Worm (Caenorhabditis elegans): ENCODE measurements around the gene rnp-3.

The rnp-3 gene

ce11 chrIV:4176088-4176487 is 2.2 kb downstream of the rnp-3 start, which contains the start of gene dnj-15:
dnj-15 (plus strand) TSS chrIV:4176388.
- no peak for TF ChIP-seq lin-54 (GFP tag; optimal IDR thresholded peaks at IDR 0.05)

DNA sequence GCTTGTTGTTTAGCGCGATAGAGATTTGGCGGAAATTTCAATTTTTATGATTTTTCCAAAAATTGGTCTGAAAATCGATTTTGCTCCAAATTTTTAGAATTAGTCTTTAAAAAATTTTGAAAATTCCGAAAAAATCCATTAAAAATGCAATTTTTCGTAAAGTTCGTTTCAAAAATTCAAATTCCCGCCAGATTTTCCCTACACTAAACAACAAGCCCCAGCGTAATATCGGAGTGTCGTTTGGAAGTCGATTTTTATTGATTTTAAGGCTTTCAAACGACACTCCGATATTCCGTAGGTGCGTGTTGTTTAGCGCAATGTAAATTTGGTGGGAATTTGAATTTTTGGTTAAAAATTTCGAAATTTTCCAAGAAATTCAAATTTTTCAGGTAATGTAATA is 2.8 kb downstream of the rnp-3 start:
- TF ChIP-seq madf-3 (GFP tag; IDR thresholded peaks at IDR 0.05) (no peak), hsf-1 (GFP tag; IDR thresholded peaks at IDR 0.05) (no peak), nhr-90 (tag; optimal IDR thresholded peaks at IDR 0.05) (no peak), repo-1 (tag; optimal IDR thresholded peaks at IDR 0.05) (no peak), C06A6.2 (GFP tag; conservative IDR thresholded peaks at IDR 0.05) (no peak), egl-18 (GFP tag; IDR thresholded peaks at IDR 0.05) (no peak), hmg-20 (GFP tag; IDR thresholded peaks at IDR 0.05) (no peak), him-1 (tag; optimal IDR thresholded peaks at IDR 0.05) (no peak), Y95B8A.8 (GFP tag; IDR thresholded peaks at IDR 0.05) (no peak), lin-40 (tag; optimal IDR thresholded peaks at IDR 0.05) (no peak), lsl-1 (GFP tag; optimal IDR thresholded peaks at IDR 0.05) (peak; percentile 43), akir-1 (GFP tag; optimal IDR thresholded peaks at IDR 0.05) (no peak), Y56A3A.18 (GFP tag; IDR thresholded peaks at IDR 0.05) (no peak), efl-1 (GFP tag; optimal IDR thresholded peaks at IDR 0.05) (peak; percentile 32), B0019.2 (GFP tag; conservative IDR thresholded peaks at IDR 0.05) (no peak), zim-3 (tag; optimal IDR thresholded peaks at IDR 0.05) (no peak), attf-3 (GFP tag; conservative IDR thresholded peaks at IDR 0.05) (peak; percentile 90), D2030.7 (GFP tag; IDR thresholded peaks at IDR 0.05) (peak; percentile 32; the same call in 1 of the 2 replicates), madf-8 (GFP tag; conservative IDR thresholded peaks at IDR 0.05) (no peak), madf-6 (GFP tag; IDR thresholded peaks at IDR 0.05) (peak; percentile 30; the same call in 1 of the 2 replicates), let-526 (GFP tag; IDR thresholded peaks at IDR 0.05) (no peak), B0261.1 (tag; optimal IDR thresholded peaks at IDR 0.05) (no peak), nhr-80 (tag; optimal IDR thresholded peaks at IDR 0.05) (no peak), ama-1 (optimal IDR thresholded peaks at IDR 0.05) (no peak), ama-1 (GFP tag; optimal IDR thresholded peaks at IDR 0.05) (no peak), B0336.3 (GFP tag; IDR thresholded peaks at IDR 0.05) (no peak), athp-1 (tag; optimal IDR thresholded peaks at IDR 0.05) (no peak), ztf-25 (GFP tag; IDR thresholded peaks at IDR 0.05) (no peak), ets-4 (GFP tag; optimal IDR thresholded peaks at IDR 0.05) (no peak), unc-62 (GFP tag; optimal IDR thresholded peaks at IDR 0.05) (no peak), ztf-3 (GFP tag; optimal IDR thresholded peaks at IDR 0.05) (no peak), let-607 (tag; optimal IDR thresholded peaks at IDR 0.05) (no peak), attf-5 (GFP tag; optimal IDR thresholded peaks at IDR 0.05) (no peak), lin-26 (GFP tag; IDR thresholded peaks at IDR 0.05) (no peak), attf-6 (GFP tag; IDR thresholded peaks at IDR 0.05) (no peak), sptf-2 (GFP tag; optimal IDR thresholded peaks at IDR 0.05) (no peak), lin-54 (GFP tag; optimal IDR thresholded peaks at IDR 0.05) (peak; percentile 83), F52B5.7 (tag; optimal IDR thresholded peaks at IDR 0.05) (no peak), hlh-12 (tag; optimal IDR thresholded peaks at IDR 0.05) (no peak), K12H6.12 (tag; optimal IDR thresholded peaks at IDR 0.05) (no peak), dpl-1 (GFP tag; optimal IDR thresholded peaks at IDR 0.05) (no peak), snpc-4 (GFP tag; optimal IDR thresholded peaks at IDR 0.05) (no peak), snpc-4 (tag; optimal IDR thresholded peaks at IDR 0.05) (no peak), snpc-3.4 (tag; optimal IDR thresholded peaks at IDR 0.05) (no peak), rpc-1 (optimal IDR thresholded peaks at IDR 0.05) (no peak), rpc-1 (tag; optimal IDR thresholded peaks at IDR 0.05) (no peak), B0035.1 (tag; optimal IDR thresholded peaks at IDR 0.05) (no peak), F57C9.4 (tag; optimal IDR thresholded peaks at IDR 0.05) (no peak), egrh-3 (GFP tag; IDR thresholded peaks at IDR 0.05) (no peak)

Data from whole organism, young adult.